Worm (Caenorhabditis elegans) whole organism, L4/young adult: ENCODE data around the gene C33C12.7.

Experiments
- W03F9.2 ChIP-seq: fragments of 150-350 bp; optimal IDR thresholded peaks from 2 replicates; lab custom pipeline; 2014; ENCODE audit warnings: missing biosample characterization, missing genetic modification characterization
- dao-5 ChIP-seq: sonication (generic microtip); optimal IDR thresholded peaks from 2 replicates; lab custom pipeline; 2016; ENCODE audit warnings: missing genotype, missing genetic modification characterization, moderate library complexity, missing compliant biosample characterization
- him-1 ChIP-seq: sonication (generic microtip); optimal IDR thresholded peaks from 2 replicates; lab custom pipeline; 2016; ENCODE audit warnings: missing genotype, missing genetic modification reagents, missing genetic modification characterization, missing compliant biosample characterization

Gene C33C12.7

ce11 chrII:2152455-2152854 lies 22.8 kb downstream of the C33C12.7 start:
- TF ChIP-seq him-1 (tag; lab: Kevin White, UChicago) (no peak), W03F9.2 (tag; lab: Kevin White, UChicago) (no peak), dao-5 (no peak)

- no peak for TF ChIP-seq dao-5
- TF ChIP-seq him-1 (tag; lab: Kevin White, UChicago) = no peak
Observed at ce11 chrII:2150485-2150985, 24.7 kb downstream of the C33C12.7 start, which contains the start of the genes C40A11.7 and C40A11.8. Gene C40A11.7 (minus strand): TSS chrII:2150585. Gene C40A11.8 (minus strand): TSS chrII:2150935.

DNA sequence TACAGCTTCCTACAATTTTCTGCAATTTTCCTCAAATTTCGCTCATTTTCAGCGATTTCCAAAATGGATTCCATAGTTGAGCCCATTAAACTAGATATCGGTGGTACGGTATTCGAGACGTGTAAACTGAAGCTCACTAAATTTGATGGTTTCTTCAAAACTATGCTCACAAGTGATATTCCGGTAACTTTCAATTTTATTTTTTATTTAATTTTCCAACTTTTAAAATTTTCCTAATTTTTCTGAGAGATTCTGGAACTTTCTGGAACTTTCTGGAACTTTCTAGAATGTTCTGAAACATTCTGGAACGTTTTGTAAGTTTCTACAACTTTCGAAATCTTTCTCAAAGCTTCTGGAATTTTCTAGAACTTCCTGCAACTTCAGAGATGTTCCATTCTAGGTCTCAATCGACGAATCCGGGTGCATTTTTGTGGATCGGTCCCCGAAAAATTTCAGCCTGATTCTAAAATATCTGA lies 28.3 kb downstream of the C33C12.7 start, which contains the start of gene C40A11.2:
C40A11.2 (plus strand) TSS at position 51 of the 476 bp plus-strand sequence.
- TF ChIP-seq him-1 (tag; lab: Kevin White, UChicago) = no peak
- TF ChIP-seq dao-5 = no peak
- TF ChIP-seq W03F9.2 (tag; lab: Kevin White, UChicago) = no peak

DNA sequence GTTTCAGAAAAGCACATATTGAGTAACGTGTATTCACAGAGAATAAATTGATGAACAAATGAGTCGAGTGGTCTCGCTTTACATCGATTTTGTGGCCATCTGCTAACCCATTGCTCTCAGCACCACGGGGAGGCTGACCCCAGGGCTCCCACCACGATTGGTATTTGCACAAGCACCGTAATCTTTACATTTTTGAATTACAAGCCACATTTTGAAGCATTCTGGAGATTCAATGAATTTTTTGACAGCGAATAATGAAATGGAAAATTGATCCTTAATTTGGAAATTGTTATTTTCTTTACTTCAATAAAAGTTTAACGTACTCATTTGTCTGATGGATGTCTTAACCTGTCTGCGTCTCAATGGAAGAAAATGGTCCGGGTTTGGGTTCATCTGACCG lies 29.7 kb downstream of the C33C12.7 start, which contains the start of gene C40A11.6:
C40A11.6 (minus strand) TSS at position 101 of the 400 bp plus-strand sequence.
- no peak for TF ChIP-seq dao-5
- TF ChIP-seq him-1 (tag; lab: Kevin White, UChicago) = no peak
- TF ChIP-seq W03F9.2 (tag; lab: Kevin White, UChicago) = no peak

DNA sequence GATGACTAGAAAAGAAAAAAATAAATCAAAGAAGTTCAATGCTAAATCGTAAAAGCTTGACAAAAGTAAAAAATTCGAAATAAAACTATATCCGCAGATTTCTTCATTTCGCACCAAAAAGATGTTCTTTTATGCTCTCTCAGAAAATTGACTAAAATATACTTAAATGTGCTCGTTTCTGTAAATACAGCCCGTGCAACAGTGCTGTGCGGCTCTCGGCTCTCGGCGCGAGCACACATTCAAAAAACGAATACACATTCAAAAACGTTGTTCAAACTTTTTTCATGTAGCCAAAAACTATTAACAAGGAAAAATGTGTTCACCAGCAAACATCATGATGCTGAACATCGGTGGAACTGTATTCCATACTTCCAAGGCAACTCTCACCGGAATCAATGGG lies 34.5 kb downstream of the C33C12.7 start, which contains the start of gene C40A11.3:
C40A11.3 (plus strand) TSS at position 301 of the 400 bp plus-strand sequence.
- no peak for TF ChIP-seq W03F9.2 (tag; lab: Kevin White, UChicago)
- no peak for TF ChIP-seq him-1 (tag; lab: Kevin White, UChicago)
- TF ChIP-seq dao-5 = no peak

DNA sequence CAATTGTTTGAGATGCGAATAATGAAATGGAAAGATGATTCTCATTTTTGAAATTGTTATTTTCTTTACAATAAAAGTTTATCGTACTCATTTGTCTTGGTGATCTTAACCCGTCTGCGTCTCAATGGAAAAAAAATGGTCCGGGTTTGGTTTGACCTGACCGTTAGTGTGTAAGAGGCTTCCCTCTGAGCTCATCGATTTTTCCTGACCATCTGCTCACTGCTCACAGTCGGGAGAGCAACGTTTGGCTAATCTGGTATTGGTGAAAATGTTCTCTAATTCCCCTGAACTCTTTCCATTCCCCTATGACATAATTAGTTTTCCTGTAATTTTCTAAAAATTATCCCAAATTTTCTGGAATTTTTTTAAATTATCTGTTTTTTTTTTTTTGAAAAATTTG lies 36.4 kb downstream of the C33C12.7 start:
- TF ChIP-seq dao-5 (no peak), him-1 (tag; lab: Kevin White, UChicago) (no peak), W03F9.2 (tag; lab: Kevin White, UChicago) (no peak)

DNA sequence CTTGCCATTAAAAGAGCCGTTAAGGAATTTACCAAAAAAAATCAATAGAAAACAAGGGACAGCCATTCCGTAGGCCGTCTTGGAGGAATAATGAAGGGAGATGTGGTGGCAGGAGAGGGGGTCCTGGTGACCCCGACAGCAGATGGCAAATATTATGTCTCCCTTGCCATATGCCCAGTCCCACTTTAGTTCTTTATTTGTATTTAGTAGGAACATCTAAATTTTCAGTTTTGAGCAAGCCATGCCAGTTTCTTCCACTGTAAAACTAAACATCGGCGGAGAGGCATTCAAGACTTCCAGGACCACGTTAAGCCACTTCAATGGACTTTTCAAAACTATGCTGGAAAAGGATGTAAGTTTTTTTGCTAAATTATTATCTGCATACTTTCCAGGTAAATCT lies 38.0 kb downstream of the C33C12.7 start, which contains the start of gene C40A11.4:
C40A11.4 (plus strand) TSS at position 188 of the 400 bp plus-strand sequence.
- TF ChIP-seq dao-5 (no peak), W03F9.2 (tag; lab: Kevin White, UChicago) (no peak), him-1 (tag; lab: Kevin White, UChicago) (no peak)

DNA sequence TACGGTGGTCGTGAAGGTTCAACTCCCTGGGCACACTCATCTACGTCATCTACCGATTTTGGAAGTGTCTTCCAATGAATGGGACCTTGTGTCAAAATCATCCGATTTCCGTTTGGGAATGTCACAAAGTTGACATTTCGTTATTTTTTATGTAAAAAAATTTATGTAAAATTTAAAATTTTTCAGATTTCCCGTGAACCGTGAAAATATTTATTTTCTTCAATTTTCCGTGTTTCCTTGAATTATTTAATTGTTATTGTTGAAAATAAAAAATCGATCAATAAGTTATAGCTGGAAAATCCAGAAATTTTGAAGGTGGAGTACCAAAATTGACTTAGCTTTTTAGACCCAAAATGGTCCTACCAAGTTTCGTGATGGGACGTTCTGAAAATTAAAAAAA lies 39.7 kb downstream of the C33C12.7 start, which contains the start of gene hpo-7:
hpo-7 (minus strand) TSS at position 101 of the 400 bp plus-strand sequence.
- no peak for TF ChIP-seq W03F9.2 (tag; lab: Kevin White, UChicago)
- TF ChIP-seq dao-5 = no peak
- no peak for TF ChIP-seq him-1 (tag; lab: Kevin White, UChicago)

DNA sequence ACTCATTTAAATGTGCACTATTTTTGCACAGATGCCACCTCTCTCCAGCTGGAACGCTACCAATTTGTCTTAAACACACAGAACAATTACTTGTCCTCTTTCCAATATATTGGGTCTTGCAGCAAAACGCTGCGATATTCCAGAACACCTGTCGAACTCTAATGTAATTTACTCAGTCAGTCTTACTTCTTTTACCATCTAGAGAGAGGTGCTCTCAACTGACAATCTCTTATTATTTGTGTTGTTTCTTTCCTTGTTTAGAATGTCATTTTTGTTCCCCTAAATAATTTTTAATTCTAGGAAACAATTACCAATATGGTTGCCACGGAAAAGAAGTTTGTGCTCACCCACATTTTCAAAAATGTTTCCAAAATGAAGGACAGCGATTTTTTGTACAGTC lies 44.5 kb downstream of the C33C12.7 start, which contains the start of gene sdz-28:
sdz-28 (plus strand) TSS at position 301 of the 400 bp plus-strand sequence.
- TF ChIP-seq dao-5 (no peak), W03F9.2 (tag; lab: Kevin White, UChicago) (no peak), him-1 (tag; lab: Kevin White, UChicago) (no peak)
